Fruit fly (Drosophila melanogaster) whole organism, prepupa: ENCODE results near the gene CG13924.

ENCODE experiments used
- CG1621 ChIP-seq: fragments of 200-800 bp; sonication (Bioruptor generic); optimal IDR thresholded peaks from 3 replicates; lab custom pipeline; 2018; ENCODE audit warnings: missing biosample characterization, mild to moderate bottlenecking, missing genetic modification characterization
- CG4318 ChIP-seq: fragments of 200-800 bp; sonication (Bioruptor generic); optimal IDR thresholded peaks from 3 replicates; lab custom pipeline; 2017; ENCODE audit warnings: missing biosample characterization, mild to moderate bottlenecking, missing genetic modification characterization
- CG6276 ChIP-seq: fragments of 200-800 bp; sonication (Bioruptor generic); optimal IDR thresholded peaks from 2 replicates; lab custom pipeline; 2017; ENCODE audit warnings: missing biosample characterization, mild to moderate bottlenecking, missing genetic modification characterization
- CG9139 ChIP-seq: fragments of 200-800 bp; sonication (Bioruptor generic); optimal IDR thresholded peaks from 3 replicates; lab custom pipeline; 2017; ENCODE audit warnings: missing biosample characterization, mild to moderate bottlenecking, missing genetic modification characterization
- Sox102F ChIP-seq: fragments of 200-800 bp; sonication (Bioruptor generic); optimal IDR thresholded peaks from 2 replicates; lab custom pipeline; 2016; ENCODE audit warnings: missing biosample characterization, mild to moderate bottlenecking, missing genetic modification characterization
- fkh ChIP-seq: fragments of 200-800 bp; sonication (Bioruptor generic); optimal IDR thresholded peaks from 3 replicates; lab custom pipeline; 2017; ENCODE audit warnings: missing biosample characterization, mild to moderate bottlenecking, missing genetic modification characterization, moderate library complexity
- spab ChIP-seq: fragments of 200-800 bp; sonication (Bioruptor generic); optimal IDR thresholded peaks from 2 replicates; lab custom pipeline; 2017; ENCODE audit warnings: missing biosample characterization, mild to moderate bottlenecking, missing genetic modification characterization, missing genetic modification reagents

dm6 chr3L:1887929-1888529, 18.2 kb downstream of the CG13924 start:
- TF ChIP-seq fkh (GFP tag; lab: Kevin White, UChicago) (no peak), CG4318 (no peak), Sox102F (GFP tag; lab: Kevin White, UChicago) (no peak), spab (GFP tag; lab: Kevin White, UChicago) (no peak), CG1621 (no peak), CG6276 (GFP tag; lab: Kevin White, UChicago) (no peak), CG9139 (GFP tag; lab: Kevin White, UChicago) (no peak)
